Fruit fly (Drosophila melanogaster) whole organism, pupa: ENCODE data around the gene Usp32.
A peak's percentile ranks its signal among the peaks of the same experiment; 100 is the strongest.

Experiments used
- CG13204 ChIP-seq: fragments of 200-800 bp; sonication (Bioruptor generic); optimal IDR thresholded peaks from 2 replicates; lab custom pipeline; 2018; ENCODE audit warnings: missing biosample characterization, mild to moderate bottlenecking, missing genetic modification characterization, moderate library complexity
- CG15710 ChIP-seq: fragments of 200-800 bp; sonication (Bioruptor generic); optimal IDR thresholded peaks from 2 replicates; lab custom pipeline; 2018; ENCODE audit warnings: missing biosample characterization, mild to moderate bottlenecking, missing genetic modification characterization, moderate library complexity
- CG32121 ChIP-seq: fragments of 200-800 bp; sonication (Bioruptor generic); IDR thresholded peaks from 2 replicates; pipeline ENCODE4 v1.3.6; 2022; ENCODE audit warnings: missing biosample characterization, missing genetic modification characterization
- CG34367 ChIP-seq: fragments of 200-800 bp; sonication (Bioruptor generic); optimal IDR thresholded peaks from 2 replicates; lab custom pipeline; 2018; ENCODE audit warnings: missing biosample characterization, mild to moderate bottlenecking, missing genetic modification characterization
- D1 ChIP-seq: fragments of 200-800 bp; sonication (Bioruptor generic); optimal IDR thresholded peaks from 2 replicates; lab custom pipeline; 2018; ENCODE audit warnings: missing biosample characterization, mild to moderate bottlenecking, missing genetic modification characterization, moderate library complexity
- Ets98B ChIP-seq: fragments of 200-800 bp; sonication (Bioruptor generic); IDR thresholded peaks from 2 replicates; pipeline ENCODE4 v1.3.6; 2022; ENCODE audit warnings: missing biosample characterization, missing genetic modification characterization
- Pif1B ChIP-seq: fragments of 200-800 bp; sonication (Bioruptor generic); optimal IDR thresholded peaks from 3 replicates; lab custom pipeline; 2016; ENCODE audit warnings: missing biosample characterization, missing genetic modification characterization
- Snoo ChIP-seq: fragments of 200-800 bp; sonication (Bioruptor generic); optimal IDR thresholded peaks from 3 replicates; lab custom pipeline; 2017; ENCODE audit warnings: missing biosample characterization, mild to moderate bottlenecking, missing genetic modification characterization, inconsistent platforms

DNA sequence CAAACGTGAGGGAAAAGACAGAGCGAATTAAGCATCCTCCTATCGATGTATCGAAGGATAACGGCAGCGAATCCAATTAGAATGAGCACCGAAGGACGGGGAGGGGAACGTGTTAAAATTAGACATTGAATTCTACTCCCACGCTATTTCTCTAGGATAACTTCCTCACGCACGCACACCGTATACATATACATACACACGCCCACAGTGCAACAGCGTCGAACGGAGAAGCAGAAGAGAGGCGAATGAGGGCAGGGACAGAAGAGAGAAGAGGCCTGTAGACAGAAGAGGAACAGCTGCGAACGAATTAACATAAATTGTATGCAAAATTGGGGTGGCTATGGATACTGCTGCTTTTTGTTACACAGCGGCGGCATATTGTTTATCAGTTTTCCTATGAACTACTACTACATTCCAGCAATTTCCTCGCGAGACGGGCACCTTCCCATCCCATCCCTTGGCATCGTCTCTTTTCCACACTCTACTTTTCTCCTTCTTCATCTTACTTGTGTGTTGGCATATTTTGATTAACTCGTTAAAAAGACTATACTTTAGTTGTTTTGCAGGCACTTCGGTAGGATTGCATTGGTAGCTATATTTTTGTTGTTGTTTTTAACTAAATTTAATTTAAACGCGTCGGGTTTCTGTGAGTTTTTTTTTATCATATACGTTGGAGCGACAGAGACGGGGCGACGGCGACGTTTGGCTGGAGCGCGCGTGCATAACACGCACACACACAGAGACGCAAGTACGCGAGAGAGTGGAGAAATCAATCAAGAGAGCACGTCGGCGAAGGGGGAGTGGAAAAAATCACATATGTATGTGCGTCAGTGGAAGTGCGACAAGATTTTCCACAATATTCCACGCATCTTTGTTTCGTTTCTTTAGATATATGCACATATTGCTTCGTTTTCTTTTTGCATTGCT, 37.5 kb downstream of the Usp32 start:
- TF ChIP-seq CG13204 (GFP tag; lab: Kevin White, UChicago) (no peak), D1 (tag; lab: Kevin White, UChicago) (no peak), Pif1B (no peak), Ets98B (peak; percentile 28; the same call in 1 of the 2 replicates), Snoo (tag; lab: Kevin White, UChicago) (no peak), CG32121 (GFP tag; lab: Robert Waterston, UW) (peak; percentile 62; the same call in 1 of the 2 replicates), CG15710 (tag; lab: Kevin White, UChicago) (no peak), CG34367 (tag; lab: Kevin White, UChicago) (no peak)
